Worm (Caenorhabditis elegans): Measurements from ENCODE around the gene srxa-11.

Gene srxa-11

ce11 chrV:13955370-13956089, 31.6 kb downstream of the srxa-11 start:
- TF ChIP-seq nhr-27 (tag; optimal IDR thresholded peaks at IDR 0.05), result no peak
- peak; percentile 63 for TF ChIP-seq unc-62 (GFP tag; optimal IDR thresholded peaks at IDR 0.05)

ce11 chrV:13957691-13958090, 33.7 kb downstream of the srxa-11 start:
- TF ChIP-seq nhr-90 (tag; optimal IDR thresholded peaks at IDR 0.05), result no peak
- TF ChIP-seq hsf-1 (GFP tag; IDR thresholded peaks at IDR 0.05), result no peak
- TF ChIP-seq Y56A3A.18 (GFP tag; IDR thresholded peaks at IDR 0.05), result no peak
- no peak for TF ChIP-seq D2030.7 (GFP tag; IDR thresholded peaks at IDR 0.05)
- no peak for TF ChIP-seq Y95B8A.8 (GFP tag; IDR thresholded peaks at IDR 0.05)
- no peak for TF ChIP-seq ztf-26 (tag; optimal IDR thresholded peaks at IDR 0.05)
- TF ChIP-seq sptf-2 (GFP tag; optimal IDR thresholded peaks at IDR 0.05), result no peak
- no peak for TF ChIP-seq rcor-1 (GFP tag; IDR thresholded peaks at IDR 0.05)
- no peak for TF ChIP-seq T26A5.8 (tag; optimal IDR thresholded peaks at IDR 0.05)
- TF ChIP-seq T07F8.4 (tag; optimal IDR thresholded peaks at IDR 0.05), result no peak
- TF ChIP-seq ets-4 (GFP tag; optimal IDR thresholded peaks at IDR 0.05), result no peak
- TF ChIP-seq dox-1 (GFP tag; IDR thresholded peaks at IDR 0.05), result no peak
- no peak for TF ChIP-seq pbrm-1 (GFP tag; IDR thresholded peaks at IDR 0.05)
- no peak for TF ChIP-seq nfyb-1 (GFP tag; IDR thresholded peaks at IDR 0.05)
- TF ChIP-seq hmg-1.2 (GFP tag; IDR thresholded peaks at IDR 0.05), result no peak
- TF ChIP-seq egl-44 (GFP tag; IDR thresholded peaks at IDR 0.05), result no peak
- no peak for TF ChIP-seq ceh-40 (GFP tag; IDR thresholded peaks at IDR 0.05)
- TF ChIP-seq F55B11.4 (tag; optimal IDR thresholded peaks at IDR 0.05; ENCODE audit: borderline replicate concordance, insufficient read depth), result no peak
- no peak for TF ChIP-seq Y79H2A.3 (GFP tag; conservative IDR thresholded peaks at IDR 0.05)

ce11 chrV:13958247-13958646, 34.3 kb downstream of the srxa-11 start, which contains the start of gene R10D12.10:
R10D12.10 (minus strand) TSS chrV:13958347.
- TF ChIP-seq lir-1 (GFP tag; conservative IDR thresholded peaks at IDR 0.05) (no peak), B0261.1 (tag; optimal IDR thresholded peaks at IDR 0.05) (no peak), hlh-26 (GFP tag; conservative IDR thresholded peaks at IDR 0.05) (no peak), ceh-79 (tag; optimal IDR thresholded peaks at IDR 0.05) (no peak), ztf-18 (tag; optimal IDR thresholded peaks at IDR 0.05) (no peak), akir-1 (GFP tag; optimal IDR thresholded peaks at IDR 0.05) (no peak), madf-6 (GFP tag; IDR thresholded peaks at IDR 0.05) (no peak), F37B4.10 (GFP tag; IDR thresholded peaks at IDR 0.05) (no peak), madf-8 (GFP tag; conservative IDR thresholded peaks at IDR 0.05) (no peak), egl-44 (GFP tag; IDR thresholded peaks at IDR 0.05) (no peak), efl-1 (GFP tag; optimal IDR thresholded peaks at IDR 0.05) (no peak), hrde-1 (tag; optimal IDR thresholded peaks at IDR 0.05; ENCODE audit: borderline replicate concordance) (no peak), mes-4 (tag; optimal IDR thresholded peaks at IDR 0.05) (no peak), F10E7.11 (tag; optimal IDR thresholded peaks at IDR 0.05) (no peak), F55B11.4 (tag; optimal IDR thresholded peaks at IDR 0.05; ENCODE audit: borderline replicate concordance, insufficient read depth) (no peak), nhr-90 (tag; optimal IDR thresholded peaks at IDR 0.05) (no peak), lag-1 (GFP tag; IDR thresholded peaks at IDR 0.05) (no peak), dox-1 (GFP tag; IDR thresholded peaks at IDR 0.05) (no peak)

ce11 chrV:13960916-13961315, 37.0 kb downstream of the srxa-11 start, which contains the start of gene srh-24:
srh-24 (minus strand) TSS chrV:13961016.
- TF ChIP-seq D2030.7 (GFP tag; IDR thresholded peaks at IDR 0.05), result no peak
- TF ChIP-seq ccch-3 (GFP tag; optimal IDR thresholded peaks at IDR 0.05), result no peak
- 0 out of 2 replicates have a peak, but pooled peaks have one; percentile 14 for TF ChIP-seq egl-44 (GFP tag; IDR thresholded peaks at IDR 0.05)
